Fruit fly (Drosophila melanogaster): ENCODE results near the gene RpL34a.
A peak's percentile ranks its signal among the peaks of the same experiment; 100 is the strongest.

RpL34a gene

DNA sequence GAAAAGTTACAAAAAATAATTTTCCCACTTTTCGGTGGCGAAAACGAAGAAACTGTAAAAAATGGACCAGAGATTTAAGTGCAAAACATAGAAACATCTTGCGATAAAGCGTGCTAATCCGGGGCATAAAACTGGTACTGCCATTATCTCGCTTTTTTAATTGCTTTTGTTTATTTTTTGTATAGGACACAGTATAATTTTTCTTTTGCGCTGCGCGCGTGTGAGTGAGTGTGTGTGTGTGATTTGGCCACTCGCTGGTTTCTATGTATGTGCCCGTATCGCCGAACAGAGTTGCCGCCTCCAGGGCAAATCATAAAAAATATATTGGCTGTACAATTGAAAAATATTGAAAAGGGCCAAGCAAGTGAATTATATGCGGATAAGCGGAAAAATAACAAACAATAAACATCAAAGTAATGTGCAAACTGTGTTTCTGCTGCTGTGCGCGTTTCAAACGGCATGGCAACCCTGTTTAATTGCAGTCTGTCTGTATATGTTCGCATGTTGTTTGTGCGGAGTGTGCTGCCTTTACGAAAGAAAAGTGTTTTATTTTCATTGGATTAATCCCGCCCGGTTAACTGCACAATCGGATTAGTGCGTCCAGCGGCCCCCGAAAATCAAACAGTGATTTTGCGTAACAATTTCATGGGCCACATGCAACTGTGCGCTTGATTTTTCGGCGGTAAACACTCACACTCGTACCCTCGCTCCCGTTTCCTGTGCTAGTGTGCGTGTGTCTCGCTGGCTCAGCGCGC is 16.8 kb downstream of the RpL34a start (continued):
- TF ChIP-seq CG9876 (GFP tag; optimal IDR thresholded peaks at IDR 0.05): peak; percentile 94
- TF ChIP-seq ash1 (GFP tag; optimal IDR thresholded peaks at IDR 0.05): no peak
- peak; percentile 88 for TF ChIP-seq Usf (GFP tag; optimal IDR thresholded peaks at IDR 0.05)
- peak; percentile 92 for TF ChIP-seq CG12104 (GFP tag; optimal IDR thresholded peaks at IDR 0.05)
- TF ChIP-seq CG4328 (GFP tag; optimal IDR thresholded peaks at IDR 0.05): peak; percentile 89
- TF ChIP-seq CG14710 (tag; optimal IDR thresholded peaks at IDR 0.05): peak; percentile 92
- TF ChIP-seq chif (GFP tag; optimal IDR thresholded peaks at IDR 0.05): peak; percentile 96 to 97
- TF ChIP-seq CG14965 (GFP tag; optimal IDR thresholded peaks at IDR 0.05; ENCODE audit: borderline replicate concordance): peak; percentile 85
- peak; percentile 90 for TF ChIP-seq CrebB (tag; optimal IDR thresholded peaks at IDR 0.05)
- TF ChIP-seq CG12391 (tag; optimal IDR thresholded peaks at IDR 0.05): peak; percentile 96
- TF ChIP-seq CG16813 (GFP tag; IDR thresholded peaks at IDR 0.05; ENCODE audit: partially characterized antibody): peak; percentile 35; the same call in 1 of the 3 replicates
- peak; percentile 98 for TF ChIP-seq ind (GFP tag; optimal IDR thresholded peaks at IDR 0.05)
- TF ChIP-seq CG13123 (GFP tag; optimal IDR thresholded peaks at IDR 0.05): peak; percentile 95
- TF ChIP-seq Kr (GFP tag; optimal IDR thresholded peaks at IDR 0.05): peak; percentile 53
- peak; percentile 98 for TF ChIP-seq lab (GFP tag; optimal IDR thresholded peaks at IDR 0.05)
- TF ChIP-seq CG11247 (GFP tag; IDR thresholded peaks at IDR 0.05): peak; percentile 96
- peak; percentile 96 for TF ChIP-seq Oli (tag; optimal IDR thresholded peaks at IDR 0.05)
- peak; percentile 97 for TF ChIP-seq CG10366 (GFP tag; IDR thresholded peaks at IDR 0.05)
- TF ChIP-seq vfl (GFP tag; optimal IDR thresholded peaks at IDR 0.05): peak; percentile 94
- TF ChIP-seq CG1832 (GFP tag; optimal IDR thresholded peaks at IDR 0.05): no peak
- TF ChIP-seq PHDP (tag; optimal IDR thresholded peaks at IDR 0.05): peak; percentile 96
- TF ChIP-seq ftz-f1 (GFP tag; optimal IDR thresholded peaks at IDR 0.05): peak; percentile 53
- TF ChIP-seq CG4617 (GFP tag; optimal IDR thresholded peaks at IDR 0.05; ENCODE audit: borderline replicate concordance): peak; percentile 97
- peak; percentile 93 for TF ChIP-seq dmrt11E (tag; optimal IDR thresholded peaks at IDR 0.05)
- TF ChIP-seq Adf1 (GFP tag; IDR thresholded peaks at IDR 0.05): peak; percentile 81
- peak; percentile 83 for TF ChIP-seq CG3995 (GFP tag; optimal IDR thresholded peaks at IDR 0.05)
- peak; percentile 36 for TF ChIP-seq CG9797 (GFP tag; optimal IDR thresholded peaks at IDR 0.05)
- TF ChIP-seq sob (GFP tag; IDR thresholded peaks at IDR 0.05): peak; percentile 96
- TF ChIP-seq dysf (GFP tag; IDR thresholded peaks at IDR 0.05): peak; percentile 99
- peak; percentile 95 for TF ChIP-seq CG2712 (tag; optimal IDR thresholded peaks at IDR 0.05)
- peak; percentile 95 for TF ChIP-seq CG7372 (GFP tag; IDR thresholded peaks at IDR 0.05)
- peak; percentile 76 for TF ChIP-seq sd (tag; optimal IDR thresholded peaks at IDR 0.05)
- peak; percentile 93 for TF ChIP-seq odd (GFP tag; optimal IDR thresholded peaks at IDR 0.05)
- TF ChIP-seq h (optimal IDR thresholded peaks at IDR 0.05): no peak
- TF ChIP-seq CG17912 (GFP tag; optimal IDR thresholded peaks at IDR 0.05): peak; percentile 71
- TF ChIP-seq CG8765 (GFP tag; IDR thresholded peaks at IDR 0.05): peak; percentile 94
- no peak for TF ChIP-seq oc (tag; optimal IDR thresholded peaks at IDR 0.05)
- TF ChIP-seq CG12236 (GFP tag; optimal IDR thresholded peaks at IDR 0.05): peak; percentile 95
- TF ChIP-seq Meics (GFP tag; optimal IDR thresholded peaks at IDR 0.05): peak; percentile 96
- peak; percentile 96 for TF ChIP-seq NC2β (GFP tag; optimal IDR thresholded peaks at IDR 0.05)
- peak; percentile 85 for TF ChIP-seq C15 (GFP tag; IDR thresholded peaks at IDR 0.05)
- TF ChIP-seq CG14860 (GFP tag; IDR thresholded peaks at IDR 0.05; ENCODE audit: partially characterized antibody): no peak
- peak; percentile 83 for TF ChIP-seq run (tag; optimal IDR thresholded peaks at IDR 0.05)
- peak; percentile 92 for TF ChIP-seq luna (GFP tag; optimal IDR thresholded peaks at IDR 0.05)
- TF ChIP-seq E2f1 (GFP tag; IDR thresholded peaks at IDR 0.05): peak; percentile 96
- peak; percentile 96 for TF ChIP-seq B-H1 (GFP tag; IDR thresholded peaks at IDR 0.05)
- TF ChIP-seq eyg (GFP tag; optimal IDR thresholded peaks at IDR 0.05): peak; percentile 96
- TF ChIP-seq ATbp (GFP tag; optimal IDR thresholded peaks at IDR 0.05): peak; percentile 95
- TF ChIP-seq D19B (GFP tag; optimal IDR thresholded peaks at IDR 0.05): peak; percentile 88
